Fruit fly (Drosophila melanogaster): ENCODE results near the gene tzn.
A peak's percentile ranks its signal among the peaks of the same experiment; 100 is the strongest.

tzn gene

dm6 chr3L:20837040-20837830 lies 38.8 kb downstream of the tzn start, which contains the start of gene CG13255 (continued):
- TF ChIP-seq Trl (optimal IDR thresholded peaks at IDR 0.05): no peak
- TF ChIP-seq Trl (GFP tag; optimal IDR thresholded peaks at IDR 0.05): peak; percentile 24
- TF ChIP-seq dmrt99B (tag; optimal IDR thresholded peaks at IDR 0.05): peak; percentile 58
- no peak for TF ChIP-seq aop (GFP tag; IDR thresholded peaks at IDR 0.05)
- no peak for TF ChIP-seq Lhr (GFP tag; optimal IDR thresholded peaks at IDR 0.05)
- TF ChIP-seq CG32772 (GFP tag; IDR thresholded peaks at IDR 0.05): no peak
- TF ChIP-seq Usf (GFP tag; optimal IDR thresholded peaks at IDR 0.05): no peak
- TF ChIP-seq CG11093 (GFP tag; IDR thresholded peaks at IDR 0.05): no peak
- no peak for TF ChIP-seq hb (GFP tag; IDR thresholded peaks at IDR 0.05; ENCODE audit: partially characterized antibody)
- TF ChIP-seq Dll (GFP tag; IDR thresholded peaks at IDR 0.05; ENCODE audit: partially characterized antibody): no peak
- TF ChIP-seq Optix (GFP tag; IDR thresholded peaks at IDR 0.05): no peak
- peak; percentile 2 for TF ChIP-seq twi (tag; optimal IDR thresholded peaks at IDR 0.05)
- no peak for TF ChIP-seq Mes4 (GFP tag; optimal IDR thresholded peaks at IDR 0.05)
- TF ChIP-seq slou (GFP tag; optimal IDR thresholded peaks at IDR 0.05): peak; percentile 4
- TF ChIP-seq Rx (GFP tag; IDR thresholded peaks at IDR 0.05): no peak
- TF ChIP-seq CG1233 (GFP tag; optimal IDR thresholded peaks at IDR 0.05): peak; percentile 13
- TF ChIP-seq crc (GFP tag; optimal IDR thresholded peaks at IDR 0.05): no peak
- no peak for TF ChIP-seq CG43689 (GFP tag; IDR thresholded peaks at IDR 0.05)
- TF ChIP-seq sima (GFP tag; optimal IDR thresholded peaks at IDR 0.05): no peak
- no peak for TF ChIP-seq sna (GFP tag; IDR thresholded peaks at IDR 0.05; ENCODE audit: partially characterized antibody)
- TF ChIP-seq CG9797 (GFP tag; optimal IDR thresholded peaks at IDR 0.05): no peak
- TF ChIP-seq vnd (GFP tag; IDR thresholded peaks at IDR 0.05; ENCODE audit: partially characterized antibody): no peak
- no peak for TF ChIP-seq dan (GFP tag; IDR thresholded peaks at IDR 0.05)
- TF ChIP-seq CG30020 (tag; optimal IDR thresholded peaks at IDR 0.05): no peak
- no peak for TF ChIP-seq ssp (GFP tag; IDR thresholded peaks at IDR 0.05)
- TF ChIP-seq org-1 (GFP tag; optimal IDR thresholded peaks at IDR 0.05): peak; percentile 59
- TF ChIP-seq lmd (GFP tag; IDR thresholded peaks at IDR 0.05): no peak; the same call in 1 of the 2 replicates
- TF ChIP-seq CG9437 (GFP tag; optimal IDR thresholded peaks at IDR 0.05): peak; percentile 23
- no peak for TF ChIP-seq sqz (GFP tag; optimal IDR thresholded peaks at IDR 0.05)
- TF ChIP-seq CG1529 (GFP tag; optimal IDR thresholded peaks at IDR 0.05): peak; percentile 12
- no peak for TF ChIP-seq CG6765 (GFP tag; optimal IDR thresholded peaks at IDR 0.05)
- no peak for TF ChIP-seq CrebB (tag; optimal IDR thresholded peaks at IDR 0.05)
- peak; percentile 52 for TF ChIP-seq NfI (GFP tag; optimal IDR thresholded peaks at IDR 0.05)
- peak; percentile 7 for TF ChIP-seq ATbp (GFP tag; optimal IDR thresholded peaks at IDR 0.05)
- no peak for TF ChIP-seq CG7271 (tag; optimal IDR thresholded peaks at IDR 0.05)
- no peak for TF ChIP-seq Fer2 (tag; optimal IDR thresholded peaks at IDR 0.05)
- peak; percentile 21 for TF ChIP-seq CG8388 (GFP tag; optimal IDR thresholded peaks at IDR 0.05)
- TF ChIP-seq pfk (GFP tag; optimal IDR thresholded peaks at IDR 0.05): no peak
- no peak for TF ChIP-seq hkb (optimal IDR thresholded peaks at IDR 0.05)
- TF ChIP-seq hkb (GFP tag; IDR thresholded peaks at IDR 0.05): no peak
- TF ChIP-seq CG10267 (tag; optimal IDR thresholded peaks at IDR 0.05): peak; percentile 4
- no peak for TF ChIP-seq zen (tag; optimal IDR thresholded peaks at IDR 0.05)
- TF ChIP-seq nmo (GFP tag; optimal IDR thresholded peaks at IDR 0.05): peak; percentile 43
- TF ChIP-seq pnt (GFP tag; optimal IDR thresholded peaks at IDR 0.05): peak; percentile 20
- TF ChIP-seq Atf3 (GFP tag; optimal IDR thresholded peaks at IDR 0.05): no peak
- no peak for TF ChIP-seq CG33213 (GFP tag; optimal IDR thresholded peaks at IDR 0.05)
- TF ChIP-seq zfh2 (GFP tag; optimal IDR thresholded peaks at IDR 0.05): peak; percentile 64
- TF ChIP-seq Dip3 (GFP tag; optimal IDR thresholded peaks at IDR 0.05): peak; percentile 57
- no peak for TF ChIP-seq dati (GFP tag; IDR thresholded peaks at IDR 0.05)
- TF ChIP-seq Nf-YB (GFP tag; optimal IDR thresholded peaks at IDR 0.05): no peak
- TF ChIP-seq CG14667 (GFP tag; IDR thresholded peaks at IDR 0.05): no peak
